Worm (Caenorhabditis elegans) whole organism, L3 larva: ENCODE results near the gene C26H9A.3.
"Not testable (repeated sequence)": the region's sequence is repeated elsewhere in the genome, so short reads cannot be mapped to it uniquely, and the experiment has no call there.

Source experiments
- ama-1 ChIP-seq: fragments of 150-350 bp; optimal IDR thresholded peaks from 2 replicates; lab custom pipeline; 2018
- ceh-28 ChIP-seq: fragments of 150-350 bp; optimal IDR thresholded peaks from 2 replicates; lab custom pipeline; 2014; ENCODE audit warnings: missing biosample characterization, missing genetic modification reagents, missing genetic modification characterization
- elt-2 ChIP-seq: sonication (generic microtip); optimal IDR thresholded peaks from 2 replicates; lab custom pipeline; 2016; ENCODE audit warnings: missing genetic modification reagents, mild to moderate bottlenecking, missing genetic modification characterization, missing compliant biosample characterization
- fos-1 ChIP-seq: fragments of 150-350 bp; optimal IDR thresholded peaks from 2 replicates; lab custom pipeline; 2014; ENCODE audit warnings: missing biosample characterization, missing genetic modification characterization
- lin-39 ChIP-seq: fragments of 150-350 bp; optimal IDR thresholded peaks from 2 replicates; lab custom pipeline; 2018; ENCODE audit warnings: missing biosample characterization, missing genetic modification reagents, missing genetic modification characterization
- mdl-1 ChIP-seq: fragments of 150-350 bp; optimal IDR thresholded peaks from 2 replicates; lab custom pipeline; 2014; ENCODE audit warnings: missing biosample characterization, missing genetic modification characterization
- nhr-11 ChIP-seq: fragments of 150-350 bp; optimal IDR thresholded peaks from 2 replicates; lab custom pipeline; 2014; ENCODE audit warnings: missing biosample characterization, missing genetic modification characterization
- nhr-23 ChIP-seq: fragments of 150-350 bp; optimal IDR thresholded peaks from 2 replicates; lab custom pipeline; 2014; ENCODE audit warnings: missing biosample characterization, missing genetic modification reagents, missing genetic modification characterization
- nhr-237 ChIP-seq: fragments of 150-350 bp; optimal IDR thresholded peaks from 2 replicates; lab custom pipeline; 2014; ENCODE audit warnings: missing biosample characterization, missing genetic modification characterization
- nhr-25 ChIP-seq: sonication (generic microtip); optimal IDR thresholded peaks from 2 replicates; lab custom pipeline; 2017; ENCODE audit warnings: missing biosample characterization, missing genetic modification characterization
- nhr-77 ChIP-seq: fragments of 150-350 bp; optimal IDR thresholded peaks from 2 replicates; lab custom pipeline; 2014; ENCODE audit warnings: missing biosample characterization, missing genetic modification characterization
- pqm-1 ChIP-seq: fragments of 150-350 bp; optimal IDR thresholded peaks from 2 replicates; lab custom pipeline; 2017; ENCODE audit warnings: missing biosample characterization, missing genetic modification characterization, inconsistent platforms
- unc-62 ChIP-seq: fragments of 150-350 bp; sonication (generic microtip); optimal IDR thresholded peaks from 4 replicates; lab custom pipeline; 2014; ENCODE audit warnings: missing biosample characterization, missing genetic modification reagents, missing genetic modification characterization

DNA sequence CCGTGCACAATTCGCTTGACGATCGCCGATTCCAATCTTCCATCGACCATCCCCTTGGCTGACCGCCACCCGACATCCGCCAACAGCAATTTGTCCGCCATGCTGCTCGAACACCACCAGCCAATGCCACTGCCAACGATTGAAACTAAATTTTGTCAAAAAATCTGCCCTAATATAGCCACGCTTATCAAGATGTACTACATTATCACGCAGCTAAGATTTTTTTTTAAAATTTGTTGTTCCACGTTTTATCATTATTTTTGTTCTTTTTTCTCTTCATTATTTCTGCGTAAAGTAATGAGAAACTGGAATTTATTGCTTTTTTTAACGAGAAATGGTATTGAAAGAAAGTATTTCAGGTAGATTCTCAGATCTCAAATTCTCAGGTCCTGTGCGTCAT is at the start of gene C26H9A.3:
- TF ChIP-seq mdl-1 (tag; lab: Kevin White, UChicago); unc-62 (GFP tag; lab: Kevin White, UChicago); elt-2; nhr-23; fos-1; lin-39 (tag; lab: Kevin White, UChicago); nhr-25; pqm-1 (tag; lab: Kevin White, UChicago); nhr-77 (tag; lab: Kevin White, UChicago); nhr-11 (tag; lab: Kevin White, UChicago); ama-1 (lab: Kevin White, UChicago); ceh-28 (tag; lab: Kevin White, UChicago); nhr-237 (tag; lab: Kevin White, UChicago): not testable (repeated sequence)
